Worm (Caenorhabditis elegans) whole organism, L2 larva: ENCODE results near the gene C34E10.10.

Source experiments
- dmd-4 ChIP-seq: sonication (generic microtip); optimal IDR thresholded peaks from 2 replicates; lab custom pipeline; 2017; ENCODE audit warnings: missing biosample characterization, missing genetic modification characterization
- elt-1 ChIP-seq: fragments of 150-350 bp; optimal IDR thresholded peaks from 2 replicates; lab custom pipeline; 2014; ENCODE audit warnings: missing biosample characterization, missing genetic modification characterization
- lsy-2 ChIP-seq, 2 experiments: fragments of 150-350 bp in 1 of 2; sonication (generic microtip) in 1 of 2; optimal IDR thresholded peaks; 2 replicates each; lab custom pipeline; 2014 to 2017; ENCODE audit warnings: missing biosample characterization in 2 of 2, missing genetic modification characterization in 2 of 2
- nhr-77 ChIP-seq: fragments of 150-350 bp; optimal IDR thresholded peaks from 2 replicates; lab custom pipeline; 2014; ENCODE audit warnings: missing biosample characterization, missing genetic modification characterization
- snpc-4 ChIP-seq: fragments of 150-350 bp; optimal IDR thresholded peaks from 2 replicates; lab custom pipeline; 2014; ENCODE audit warnings: missing biosample characterization, missing genetic modification characterization
- ztf-11 ChIP-seq: sonication (generic microtip); optimal IDR thresholded peaks from 2 replicates; lab custom pipeline; 2017; ENCODE audit warnings: missing biosample characterization, missing genetic modification characterization

DNA sequence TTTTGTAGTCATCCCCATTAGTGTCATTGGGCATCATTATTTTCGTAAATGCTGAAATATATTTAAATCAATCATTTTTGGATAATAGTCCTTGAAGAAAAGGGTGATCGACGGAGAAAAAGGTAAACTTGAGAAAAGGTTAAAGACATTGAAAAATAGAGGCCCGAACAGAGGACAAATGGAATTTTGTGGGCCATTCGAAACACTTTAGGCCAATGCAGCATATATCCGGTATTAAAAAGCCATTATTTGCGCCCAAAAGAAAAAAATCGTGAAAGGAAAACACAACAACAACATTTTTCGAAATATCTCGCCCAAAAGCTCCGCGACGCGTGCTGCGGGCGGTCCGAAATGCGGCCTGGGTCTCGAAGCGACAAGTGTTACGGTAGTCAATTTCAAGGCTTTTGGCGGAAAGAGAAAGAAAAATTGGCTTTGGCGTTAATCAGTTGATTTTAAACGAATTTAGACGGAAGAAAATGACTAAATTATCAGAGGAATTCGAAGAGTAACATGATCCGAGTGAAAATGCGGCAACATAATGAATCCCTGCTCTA is 20.7 kb downstream of the C34E10.10 start, which contains the start of gene morc-1:
- TF ChIP-seq ztf-11 (tag; lab: Kevin White, UChicago) (no peak), elt-1 (no peak), snpc-4 (no peak), nhr-77 (tag; lab: Kevin White, UChicago) (no peak), dmd-4 (tag; lab: Kevin White, UChicago) (no peak), lsy-2 (tag; optimal IDR thresholded peaks at IDR 0.05; lab: Kevin White, UChicago) (no peak)
